Worm (Caenorhabditis elegans) whole organism, L4 larva: Measurements from ENCODE around the gene C44B7.11.

ENCODE experiments used
- F26F4.8 ChIP-seq: fragments of 200-800 bp; sonication (Bioruptor generic); conservative IDR thresholded peaks from 2 replicates; pipeline ENCODE4 v1.3.6; 2022; ENCODE audit warnings: missing genetic modification characterization, missing compliant biosample characterization
- R02D3.7 ChIP-seq: fragments of 150-350 bp; sonication (generic microtip); optimal IDR thresholded peaks from 3 replicates; lab custom pipeline; 2014; ENCODE audit warnings: missing biosample characterization, missing genetic modification characterization
- T26A8.4 ChIP-seq: fragments of 200-800 bp; sonication (Bioruptor generic); IDR thresholded peaks from 2 replicates; pipeline ENCODE4 v1.3.6; 2022; ENCODE audit warnings: missing genetic modification characterization, missing compliant biosample characterization
- ZK546.5 ChIP-seq, 2 experiments: sonication (generic microtip); optimal IDR thresholded peaks; 2 replicates each; lab custom pipeline; 2017; ENCODE audit warnings: missing biosample characterization in 2 of 2, missing genetic modification characterization in 2 of 2
- ceh-44 ChIP-seq: fragments of 200-800 bp; sonication (Bioruptor generic); IDR thresholded peaks from 2 replicates; pipeline ENCODE4 v1.3.6; 2022; ENCODE audit warnings: missing genetic modification reagents, missing genetic modification characterization, missing compliant biosample characterization
- cey-2 ChIP-seq: sonication (generic microtip); optimal IDR thresholded peaks from 3 replicates; lab custom pipeline; 2017; ENCODE audit warnings: missing genetic modification characterization, mild to moderate bottlenecking, missing compliant biosample characterization, antibody characterized with exemption, borderline replicate concordance; ENCODE audit not compliant: insufficient read depth
- daf-16 ChIP-seq, 3 experiments: sonication (generic microtip); optimal IDR thresholded peaks; 2 replicates each; lab custom pipeline; 2016 to 2017; ENCODE audit warnings: missing genetic modification characterization in 3 of 3, missing genetic modification reagents in 3 of 3, mild to moderate bottlenecking in 2 of 3, missing compliant biosample characterization in 2 of 3, missing biosample characterization in 1 of 3, moderate library complexity in 1 of 3
- daf-8 ChIP-seq: fragments of 200-800 bp; sonication (Bioruptor generic); IDR thresholded peaks from 2 replicates; pipeline ENCODE4 v1.3.6; 2022; ENCODE audit warnings: missing genetic modification characterization, missing compliant biosample characterization
- dmd-8 ChIP-seq: fragments of 200-800 bp; sonication (Bioruptor generic); IDR thresholded peaks from 2 replicates; pipeline ENCODE4 v1.3.6; 2022; ENCODE audit warnings: missing genetic modification characterization, missing compliant biosample characterization
- dmd-9 ChIP-seq: fragments of 200-800 bp; sonication (Bioruptor generic); IDR thresholded peaks from 2 replicates; pipeline ENCODE4 v1.3.6; 2022; ENCODE audit warnings: missing genetic modification reagents, missing genetic modification characterization, missing compliant biosample characterization
- dve-1 ChIP-seq: sonication (generic microtip); optimal IDR thresholded peaks from 2 replicates; lab custom pipeline; 2017; ENCODE audit warnings: antibody characterized with exemption, mild to moderate bottlenecking, missing genetic modification characterization, missing compliant biosample characterization; ENCODE audit not compliant: insufficient read depth
- egl-43 ChIP-seq: fragments of 200-800 bp; sonication (Bioruptor generic); IDR thresholded peaks from 2 replicates; pipeline ENCODE4 v1.3.6; 2022; ENCODE audit warnings: missing genetic modification reagents, missing genetic modification characterization, missing compliant biosample characterization
- fos-1 ChIP-seq: fragments of 150-350 bp; optimal IDR thresholded peaks from 2 replicates; lab custom pipeline; 2014; ENCODE audit warnings: missing biosample characterization, missing genetic modification characterization
- hif-1 ChIP-seq, 2 experiments: sonication (generic microtip); optimal IDR thresholded peaks; 2 replicates each; lab custom pipeline; 2016 to 2017; ENCODE audit warnings: missing compliant biosample characterization in 2 of 2, missing genetic modification characterization in 2 of 2, missing genetic modification reagents in 2 of 2, missing genotype in 2 of 2, mild to moderate bottlenecking in 1 of 2
- hlh-30 ChIP-seq: sonication (generic microtip); optimal IDR thresholded peaks from 2 replicates; lab custom pipeline; 2017; ENCODE audit warnings: antibody characterized with exemption, mild to moderate bottlenecking, missing genetic modification characterization, missing compliant biosample characterization; ENCODE audit not compliant: insufficient read depth
- hmg-1.1 ChIP-seq: fragments of 200-800 bp; sonication (Bioruptor generic); IDR thresholded peaks from 2 replicates; pipeline ENCODE4 v1.3.6; 2022; ENCODE audit warnings: missing genetic modification reagents, missing genetic modification characterization, missing compliant biosample characterization
- lin-13 ChIP-seq: fragments of 150-350 bp; optimal IDR thresholded peaks from 2 replicates; lab custom pipeline; 2014; ENCODE audit warnings: missing biosample characterization, missing genetic modification reagents, missing genetic modification characterization
- lin-15B ChIP-seq: fragments of 150-350 bp; sonication (generic microtip); optimal IDR thresholded peaks from 3 replicates; lab custom pipeline; 2014; ENCODE audit warnings: missing biosample characterization, missing genetic modification characterization
- lin-39 ChIP-seq: fragments of 150-350 bp; optimal IDR thresholded peaks from 2 replicates; lab custom pipeline; 2014; ENCODE audit warnings: missing biosample characterization, missing genetic modification reagents, missing genetic modification characterization
- lsy-2 ChIP-seq, 2 experiments: fragments of 150-350 bp in 1 of 2; sonication (generic microtip) in 1 of 2; optimal IDR thresholded peaks; 2 replicates each; lab custom pipeline; 2014 to 2017; ENCODE audit warnings: missing biosample characterization in 2 of 2, missing genetic modification characterization in 2 of 2
- mdl-1 ChIP-seq, 2 experiments: fragments of 150-350 bp in 1 of 2; sonication (generic microtip) in 1 of 2; optimal IDR thresholded peaks; 2 replicates each; lab custom pipeline; 2014 to 2017; ENCODE audit warnings: missing biosample characterization in 2 of 2, missing genetic modification characterization in 2 of 2
- mdt-29 ChIP-seq: fragments of 200-800 bp; sonication (Bioruptor generic); IDR thresholded peaks from 2 replicates; pipeline ENCODE4 v1.3.6; 2022; ENCODE audit warnings: missing genetic modification reagents, missing genetic modification characterization, missing compliant biosample characterization
- mep-1 ChIP-seq: fragments of 150-350 bp; sonication (generic microtip); optimal IDR thresholded peaks from 3 replicates; lab custom pipeline; 2014; ENCODE audit warnings: missing biosample characterization, missing genetic modification characterization
- mes-2 ChIP-seq: sonication (generic microtip); optimal IDR thresholded peaks from 2 replicates; lab custom pipeline; 2016; ENCODE audit warnings: missing genotype, mild to moderate bottlenecking, missing genetic modification characterization, missing compliant biosample characterization; ENCODE audit not compliant: poor library complexity, severe bottlenecking
- mxl-3 ChIP-seq: fragments of 200-800 bp; sonication (Bioruptor generic); optimal IDR thresholded peaks from 2 replicates; lab custom pipeline; 2018; ENCODE audit warnings: mild to moderate bottlenecking, missing genetic modification characterization, missing compliant biosample characterization
- nhr-10 ChIP-seq: fragments of 150-350 bp; optimal IDR thresholded peaks from 2 replicates; lab custom pipeline; 2014; ENCODE audit warnings: missing biosample characterization, missing genetic modification characterization
- nhr-11 ChIP-seq: fragments of 150-350 bp; optimal IDR thresholded peaks from 2 replicates; lab custom pipeline; 2014; ENCODE audit warnings: missing biosample characterization, missing genetic modification characterization
- nhr-237 ChIP-seq: sonication (generic microtip); optimal IDR thresholded peaks from 2 replicates; lab custom pipeline; 2017; ENCODE audit warnings: missing biosample characterization, missing genetic modification characterization
- nhr-28 ChIP-seq: fragments of 150-350 bp; optimal IDR thresholded peaks from 2 replicates; lab custom pipeline; 2014; ENCODE audit warnings: missing biosample characterization, missing genetic modification characterization
- nhr-41 ChIP-seq: fragments of 200-800 bp; sonication (Bioruptor generic); IDR thresholded peaks from 2 replicates; pipeline ENCODE4 v1.3.6; 2022; ENCODE audit warnings: missing genetic modification reagents, missing genetic modification characterization, missing compliant biosample characterization
- nhr-6 ChIP-seq: fragments of 150-350 bp; optimal IDR thresholded peaks from 2 replicates; lab custom pipeline; 2014; ENCODE audit warnings: missing biosample characterization, missing genetic modification characterization
- nhr-76 ChIP-seq: fragments of 150-350 bp; optimal IDR thresholded peaks from 2 replicates; lab custom pipeline; 2014; ENCODE audit warnings: missing biosample characterization, missing genetic modification characterization
- nhr-77 ChIP-seq: fragments of 150-350 bp; optimal IDR thresholded peaks from 2 replicates; lab custom pipeline; 2014; ENCODE audit warnings: missing biosample characterization, missing genetic modification characterization
- pha-4 ChIP-seq, 2 experiments: fragments of 150-350 bp in 1 of 2; fragments of 200-800 bp in 1 of 2; sonication (Bioruptor generic) in 1 of 2; IDR thresholded peaks in 1 of 2; optimal IDR thresholded peaks in 1 of 2; 2 replicates each; pipeline versions ENCODE4 v1.3.6 to Lab custom; 2014 to 2022; ENCODE audit warnings: missing genetic modification characterization in 2 of 2, missing genetic modification reagents in 2 of 2, missing biosample characterization in 1 of 2, missing compliant biosample characterization in 1 of 2
- php-3 ChIP-seq: fragments of 200-800 bp; sonication (Bioruptor generic); IDR thresholded peaks from 2 replicates; pipeline ENCODE4 v1.3.6; 2022; ENCODE audit warnings: missing genetic modification reagents, missing genetic modification characterization, missing compliant biosample characterization
- pqm-1 ChIP-seq: sonication (generic microtip); optimal IDR thresholded peaks from 2 replicates; lab custom pipeline; 2017; ENCODE audit warnings: missing biosample characterization, missing genetic modification characterization
- rbr-2 ChIP-seq: sonication (generic microtip); optimal IDR thresholded peaks from 2 replicates; lab custom pipeline; 2016; ENCODE audit warnings: missing genotype, missing genetic modification characterization, missing compliant biosample characterization
- skn-1 ChIP-seq: fragments of 150-350 bp; optimal IDR thresholded peaks from 2 replicates; lab custom pipeline; 2014; ENCODE audit warnings: missing biosample characterization, missing genetic modification characterization
- snpc-4 ChIP-seq: fragments of 150-350 bp; optimal IDR thresholded peaks from 2 replicates; lab custom pipeline; 2014; ENCODE audit warnings: missing biosample characterization, missing genetic modification characterization
- tag-97 ChIP-seq: fragments of 200-800 bp; sonication (Bioruptor generic); IDR thresholded peaks from 2 replicates; pipeline ENCODE4 v1.3.6; 2022; ENCODE audit warnings: missing genetic modification characterization, missing compliant biosample characterization
- unc-62 ChIP-seq, 3 experiments: fragments of 150-350 bp in 1 of 3; sonication (generic microtip); optimal IDR thresholded peaks in 2 of 3; peaks in 1 of 3; 1 replicate in 1 of 3; 2 replicates in 2 of 3; lab custom pipeline; 2014 to 2017; ENCODE audit warnings: missing biosample characterization in 3 of 3, missing genetic modification characterization in 3 of 3, missing genetic modification reagents in 3 of 3, missing genotype in 1 of 3
- vab-7 ChIP-seq: fragments of 200-800 bp; sonication (Bioruptor generic); IDR thresholded peaks from 2 replicates; pipeline ENCODE4 v1.3.6; 2022; ENCODE audit warnings: missing genetic modification reagents, missing genetic modification characterization, missing compliant biosample characterization
- zag-1 ChIP-seq: fragments of 150-350 bp; optimal IDR thresholded peaks from 2 replicates; lab custom pipeline; 2014; ENCODE audit warnings: missing biosample characterization, missing genetic modification characterization
- zfp-3 ChIP-seq: fragments of 200-800 bp; sonication (Bioruptor generic); conservative IDR thresholded peaks from 2 replicates; pipeline ENCODE4 v1.3.6; 2022; ENCODE audit warnings: missing genetic modification reagents, missing genetic modification characterization, missing compliant biosample characterization
- zip-2 ChIP-seq: fragments of 150-350 bp; optimal IDR thresholded peaks from 2 replicates; lab custom pipeline; 2014; ENCODE audit warnings: missing biosample characterization, missing genetic modification characterization
- ztf-11 ChIP-seq: fragments of 150-350 bp; optimal IDR thresholded peaks from 2 replicates; lab custom pipeline; 2014; ENCODE audit warnings: missing biosample characterization, missing genetic modification characterization

Gene C44B7.11

DNA sequence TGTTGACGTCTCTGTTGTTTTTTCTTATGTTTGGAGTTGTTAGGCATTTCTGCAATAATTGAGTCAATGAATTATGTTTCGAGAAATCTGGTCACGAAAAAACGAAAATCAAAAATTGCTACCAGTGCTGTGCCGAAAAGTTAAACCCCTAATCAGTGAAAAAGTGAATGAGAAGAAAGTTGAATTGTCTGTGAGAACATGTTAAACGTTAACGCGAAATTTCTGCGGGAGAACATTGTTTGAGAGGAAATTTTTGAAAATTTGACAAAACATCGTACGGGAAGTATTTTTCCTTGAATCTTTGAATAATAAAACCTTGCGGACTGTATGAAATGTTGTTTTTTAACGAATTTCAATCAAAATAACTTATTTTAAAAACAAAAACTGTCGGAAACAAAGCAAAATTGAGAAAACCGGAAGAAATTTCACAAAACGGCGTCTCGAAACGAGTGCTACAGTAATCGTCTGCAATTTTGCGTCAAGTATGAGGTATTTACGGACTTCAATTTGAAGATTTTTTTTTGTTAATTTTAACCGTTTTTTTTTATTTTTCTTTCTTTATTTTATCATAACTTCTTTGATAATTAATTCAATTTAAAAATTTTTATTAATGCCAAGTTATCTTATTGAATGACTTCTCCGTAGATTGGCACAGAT, 3.6 kb downstream of the C44B7.11 start, which contains the start of gene adal-1:
TSS of gene adal-1 (minus strand) at position 51 of the 657 bp plus-strand sequence.
- TF ChIP-seq ZK546.5 (tag; optimal IDR thresholded peaks at IDR 0.05; lab: Kevin White, UChicago) = no peak
- TF ChIP-seq egl-43 (GFP tag; lab: Robert Waterston, UW) = no peak
- TF ChIP-seq vab-7 (GFP tag; lab: Robert Waterston, UW) = no peak
- TF ChIP-seq lsy-2 (tag; optimal IDR thresholded peaks at IDR 0.05; lab: Kevin White, UChicago) = peak in 1 of 2 experiments; percentile 55

ce11 chrII:6891838-6892237, 5.5 kb downstream of the C44B7.11 start:
- peak; percentile 78 for TF ChIP-seq nhr-77 (tag; lab: Kevin White, UChicago)
- TF ChIP-seq nhr-11 (tag; lab: Kevin White, UChicago) = peak; percentile 48
- no peak for TF ChIP-seq dmd-8 (GFP tag; lab: Robert Waterston, UW)
- TF ChIP-seq pha-4 (GFP tag; IDR thresholded peaks at IDR 0.05; lab: Robert Waterston, UW) = peak; percentile 7; the same call in 1 of the 2 replicates
- no peak for TF ChIP-seq pha-4 (tag; optimal IDR thresholded peaks at IDR 0.05; lab: Kevin White, UChicago)
- no peak for TF ChIP-seq daf-16 (GFP tag; optimal IDR thresholded peaks at IDR 0.05; lab: Kevin White, UChicago)
- peak; percentile 22 for TF ChIP-seq daf-16 (tag; optimal IDR thresholded peaks at IDR 0.05; lab: Kevin White, UChicago)
- peak; percentile 27 for TF ChIP-seq nhr-76 (tag; lab: Kevin White, UChicago)
- TF ChIP-seq skn-1 (tag; lab: Kevin White, UChicago) = no peak
- no peak for TF ChIP-seq nhr-41 (GFP tag; lab: Robert Waterston, UW)
- TF ChIP-seq mdl-1 (tag; optimal IDR thresholded peaks at IDR 0.05; lab: Kevin White, UChicago) = peak in 1 of 2 experiments; percentile 63
- TF ChIP-seq unc-62 (GFP tag; optimal IDR thresholded peaks at IDR 0.05 in 1 of 2; lab: Kevin White, UChicago) = peak in 1 of 2 experiments; percentile 92
- no peak for TF ChIP-seq unc-62 (tag; optimal IDR thresholded peaks at IDR 0.05; lab: Kevin White, UChicago)
- TF ChIP-seq nhr-10 (tag; lab: Kevin White, UChicago) = peak; percentile 73
- no peak for TF ChIP-seq tag-97
- no peak; the same call in 1 of the 2 replicates for TF ChIP-seq T26A8.4 (GFP tag; lab: Robert Waterston, UW)
- peak; percentile 30 for TF ChIP-seq mes-2 (tag; lab: Kevin White, UChicago)
- TF ChIP-seq R02D3.7 = no peak
- no peak for TF ChIP-seq pqm-1
- peak in 1 of 2 experiments; percentile 13 for TF ChIP-seq hif-1 (tag; optimal IDR thresholded peaks at IDR 0.05; lab: Kevin White, UChicago)
- no peak for TF ChIP-seq lin-15B
- TF ChIP-seq F26F4.8 (GFP tag; lab: Robert Waterston, UW) = no peak
- no peak for TF ChIP-seq ceh-44 (GFP tag; lab: Robert Waterston, UW)
- no peak for TF ChIP-seq egl-43 (GFP tag; lab: Robert Waterston, UW)
- peak; percentile 9; the same call in 1 of the 2 replicates for TF ChIP-seq hmg-1.1 (GFP tag; lab: Robert Waterston, UW)
- no peak for TF ChIP-seq zip-2 (tag; lab: Kevin White, UChicago)
- TF ChIP-seq zfp-3 (GFP tag; lab: Robert Waterston, UW) = 0 out of 2 replicates have a peak, but pooled peaks have one; percentile 41
- TF ChIP-seq dve-1 = peak; percentile 84
- TF ChIP-seq rbr-2 (tag; lab: Kevin White, UChicago) = no peak
- TF ChIP-seq zag-1 (tag; lab: Kevin White, UChicago) = no peak
- TF ChIP-seq cey-2 (tag; lab: Kevin White, UChicago) = no peak
- no peak for TF ChIP-seq snpc-4
- TF ChIP-seq nhr-237 = no peak
- TF ChIP-seq fos-1 (tag; lab: Kevin White, UChicago) = no peak
- TF ChIP-seq nhr-6 (tag; lab: Kevin White, UChicago) = no peak
- TF ChIP-seq daf-8 (GFP tag; lab: Robert Waterston, UW) = no peak
- peak; percentile 48 for TF ChIP-seq mep-1
- no peak for TF ChIP-seq lin-39 (tag; lab: Kevin White, UChicago)
- TF ChIP-seq lin-13 (GFP tag; lab: Kevin White, UChicago) = no peak
- TF ChIP-seq mxl-3 (GFP tag; lab: Kevin White, UChicago) = peak; percentile 56
- peak; percentile 53 to 54 for TF ChIP-seq lsy-2 (tag; optimal IDR thresholded peaks at IDR 0.05; lab: Kevin White, UChicago)
- TF ChIP-seq mdt-29 (GFP tag; lab: Robert Waterston, UW) = peak; percentile 87
- peak; percentile 90 for TF ChIP-seq hlh-30 (tag; lab: Kevin White, UChicago)
- TF ChIP-seq nhr-28 (tag; lab: Kevin White, UChicago) = peak; percentile 96
- TF ChIP-seq php-3 (GFP tag; lab: Robert Waterston, UW) = 0 out of 2 replicates have a peak, but pooled peaks have one; percentile 39
- no peak for TF ChIP-seq ztf-11
- no peak for TF ChIP-seq dmd-9 (GFP tag; lab: Robert Waterston, UW)
